Worm (Caenorhabditis elegans): ENCODE results near the gene marc-1.

DNA sequence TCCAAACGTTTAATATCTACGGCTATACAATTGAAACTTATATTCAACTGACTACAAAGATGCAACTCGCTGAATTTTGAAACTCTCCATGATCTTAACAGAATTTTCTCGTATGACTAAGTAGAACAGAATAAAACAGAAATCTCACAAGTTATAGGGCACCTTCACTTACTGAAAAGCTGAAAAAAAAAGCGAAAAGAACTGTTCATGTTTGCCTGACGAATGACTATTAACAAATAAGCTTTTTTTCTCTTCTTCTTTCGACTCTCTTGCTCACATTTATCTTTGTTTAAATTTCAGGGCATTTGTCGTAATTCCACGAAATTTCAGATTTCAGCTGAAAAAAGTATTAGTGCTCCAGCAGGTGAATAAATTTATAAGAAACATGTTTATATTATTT, 36.7 kb upstream of the marc-1 start, which contains the start of gene xbx-6:
- no peak for TF ChIP-seq die-1 (tag; optimal IDR thresholded peaks at IDR 0.05)
- TF ChIP-seq ceh-27 (GFP tag; optimal IDR thresholded peaks at IDR 0.05): no peak
- no peak for TF ChIP-seq nhr-80 (tag; optimal IDR thresholded peaks at IDR 0.05)
- no peak for TF ChIP-seq snpc-4 (GFP tag; optimal IDR thresholded peaks at IDR 0.05)
- TF ChIP-seq snpc-4 (tag; optimal IDR thresholded peaks at IDR 0.05): no peak
- no peak for TF ChIP-seq let-607 (tag; optimal IDR thresholded peaks at IDR 0.05)

Measured in whole organism, young adult.